Worm (Caenorhabditis elegans): ENCODE data around the gene nhr-32.

DNA sequence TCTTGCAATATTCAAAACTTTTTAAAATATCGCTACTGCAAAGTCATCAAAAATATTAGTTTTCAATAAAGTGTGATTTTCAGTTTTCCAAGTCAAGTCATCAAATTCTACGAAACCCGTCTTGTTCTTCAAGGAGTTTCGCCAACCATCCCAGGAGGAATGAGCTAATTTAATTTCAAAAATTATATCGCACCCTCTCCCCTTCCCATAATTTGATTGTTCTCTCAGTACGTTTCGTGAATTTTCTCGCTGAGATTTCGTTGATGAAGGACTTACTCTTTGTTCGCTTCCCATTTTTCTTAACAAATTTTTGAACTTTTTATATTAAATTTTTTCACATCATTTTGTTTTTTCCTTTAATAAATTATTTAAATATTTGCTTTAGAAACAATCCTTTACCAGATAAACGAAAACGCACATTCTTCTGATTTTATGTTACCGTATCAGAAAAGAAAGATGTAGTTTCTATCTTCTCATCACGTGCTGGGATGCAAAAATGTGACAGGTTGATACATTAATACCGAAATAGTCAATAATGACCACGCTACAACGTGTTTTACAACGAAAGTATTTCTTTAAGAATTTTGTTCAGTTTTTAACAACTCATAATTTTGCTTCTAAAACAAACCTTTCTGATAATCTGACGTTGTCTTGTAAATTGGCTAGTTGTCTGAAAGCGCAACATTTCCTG lies 5.0 kb upstream of the nhr-32 start:
- TF ChIP-seq med-1 (GFP tag; optimal IDR thresholded peaks at IDR 0.05; ENCODE audit: insufficient read depth) (no peak), ztf-29 (GFP tag; IDR thresholded peaks at IDR 0.05) (no peak), ref-1 (GFP tag; conservative IDR thresholded peaks at IDR 0.05) (no peak), flt-1 (GFP tag; IDR thresholded peaks at IDR 0.05) (no peak)

Data from whole organism, midembryonic.